Worm (Caenorhabditis elegans) whole organism, L4 larva: Measurements from ENCODE around the gene fbxl-5.

Source experiments
- attf-4 ChIP-seq: sonication (generic microtip); optimal IDR thresholded peaks from 3 replicates; lab custom pipeline; 2017; ENCODE audit warnings: missing biosample characterization, missing genetic modification characterization
- lin-13 ChIP-seq: fragments of 150-350 bp; optimal IDR thresholded peaks from 2 replicates; lab custom pipeline; 2014; ENCODE audit warnings: missing biosample characterization, missing genetic modification reagents, missing genetic modification characterization

ce11 chrV:7721945-7722344, 20.8 kb upstream of the fbxl-5 start, which contains the start of gene ZK105.14:
- TF ChIP-seq lin-13 (GFP tag; lab: Kevin White, UChicago) (no peak), attf-4 (tag; lab: Kevin White, UChicago) (no peak)
